Fruit fly (Drosophila melanogaster): ENCODE data around the gene hang.

The hang gene

DNA sequence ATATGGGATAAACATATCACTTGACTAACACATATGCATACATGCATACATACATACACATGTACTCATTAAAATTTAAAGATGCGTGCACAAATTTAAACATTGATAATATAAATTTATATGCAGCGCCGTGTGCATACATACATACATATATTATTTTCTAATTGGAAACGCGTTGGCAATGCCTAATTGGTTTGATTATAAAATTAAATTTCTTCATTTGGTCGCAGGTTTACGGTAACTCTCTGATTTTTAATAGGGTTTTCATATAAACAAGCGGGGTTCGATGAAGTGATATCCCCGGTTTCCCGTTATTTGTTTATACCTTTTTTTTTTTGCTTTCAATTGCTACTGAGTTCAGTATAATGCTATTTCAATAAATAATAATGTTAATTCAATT, 48.6 kb upstream of the hang start:
- TF ChIP-seq lola (GFP tag; optimal IDR thresholded peaks at IDR 0.05), result no peak
- TF ChIP-seq tai (GFP tag; optimal IDR thresholded peaks at IDR 0.05), result no peak
- TF ChIP-seq CG9705 (GFP tag; optimal IDR thresholded peaks at IDR 0.05), result no peak
- no peak for TF ChIP-seq Hr83 (GFP tag; optimal IDR thresholded peaks at IDR 0.05; ENCODE audit: poor library complexity, severe bottlenecking)
- TF ChIP-seq usp (GFP tag; optimal IDR thresholded peaks at IDR 0.05), result no peak
- no peak for TF ChIP-seq CrebA (GFP tag; optimal IDR thresholded peaks at IDR 0.05; ENCODE audit: borderline replicate concordance)
- no peak for TF ChIP-seq dsf (GFP tag; optimal IDR thresholded peaks at IDR 0.05; ENCODE audit: borderline replicate concordance)
- TF ChIP-seq Vsx2 (GFP tag; optimal IDR thresholded peaks at IDR 0.05; ENCODE audit: partially characterized antibody), result no peak
- no peak for TF ChIP-seq Mio (GFP tag; optimal IDR thresholded peaks at IDR 0.05)
- TF ChIP-seq pan (optimal IDR thresholded peaks at IDR 0.05), result no peak
- TF ChIP-seq dmrt93B (GFP tag; optimal IDR thresholded peaks at IDR 0.05), result no peak
- TF ChIP-seq brk (GFP tag; optimal IDR thresholded peaks at IDR 0.05), result no peak
- no peak for TF ChIP-seq jim (GFP tag; optimal IDR thresholded peaks at IDR 0.05)
- no peak for TF ChIP-seq Rel (GFP tag; optimal IDR thresholded peaks at IDR 0.05)
- TF ChIP-seq Rel (tag; optimal IDR thresholded peaks at IDR 0.05), result no peak
- no peak for TF ChIP-seq rgr (GFP tag; optimal IDR thresholded peaks at IDR 0.05)

DNA sequence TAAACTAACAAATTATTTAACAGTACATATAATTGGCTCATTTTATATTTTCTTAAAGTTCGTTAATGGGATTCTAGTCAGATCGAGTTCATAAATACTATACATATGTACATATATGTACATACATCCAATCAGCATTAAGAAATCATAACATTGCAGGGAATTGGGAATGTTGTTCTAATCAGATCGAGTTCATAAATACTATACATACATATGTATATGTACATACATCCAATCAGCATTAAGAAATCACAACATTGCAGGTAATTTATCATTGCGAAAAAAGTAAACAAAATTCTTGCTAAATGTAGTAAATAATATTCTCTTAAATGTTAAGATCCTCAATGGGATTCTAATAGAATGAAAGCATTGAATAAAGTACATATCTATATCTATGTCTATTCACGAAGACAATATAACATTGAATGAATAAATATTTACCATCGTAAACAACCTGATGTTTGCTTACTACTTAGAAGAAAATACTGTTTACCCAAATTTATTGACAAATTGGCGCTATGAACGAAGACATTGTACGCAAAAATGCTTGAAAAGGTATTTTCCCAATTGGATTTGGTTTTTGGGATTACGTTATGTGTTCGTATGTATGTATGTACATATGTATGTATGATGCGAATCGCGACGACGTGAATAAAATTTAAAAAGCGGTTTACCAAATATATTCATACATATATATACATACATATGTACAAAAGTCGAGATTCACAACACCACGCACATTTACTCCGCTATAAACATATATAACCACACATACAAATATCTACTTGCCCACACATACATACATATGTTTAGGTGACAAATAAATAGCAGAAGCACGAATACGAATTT, 38.7 kb upstream of the hang start:
- TF ChIP-seq psq (GFP tag; optimal IDR thresholded peaks at IDR 0.05) (peak; percentile 1), foxo (GFP tag; optimal IDR thresholded peaks at IDR 0.05) (no peak), sage (GFP tag; optimal IDR thresholded peaks at IDR 0.05) (peak; percentile 17), dl (GFP tag; optimal IDR thresholded peaks at IDR 0.05; ENCODE audit: insufficient read depth in 1 of 2, partially characterized antibody in 2 of 2) (no peak)

DNA sequence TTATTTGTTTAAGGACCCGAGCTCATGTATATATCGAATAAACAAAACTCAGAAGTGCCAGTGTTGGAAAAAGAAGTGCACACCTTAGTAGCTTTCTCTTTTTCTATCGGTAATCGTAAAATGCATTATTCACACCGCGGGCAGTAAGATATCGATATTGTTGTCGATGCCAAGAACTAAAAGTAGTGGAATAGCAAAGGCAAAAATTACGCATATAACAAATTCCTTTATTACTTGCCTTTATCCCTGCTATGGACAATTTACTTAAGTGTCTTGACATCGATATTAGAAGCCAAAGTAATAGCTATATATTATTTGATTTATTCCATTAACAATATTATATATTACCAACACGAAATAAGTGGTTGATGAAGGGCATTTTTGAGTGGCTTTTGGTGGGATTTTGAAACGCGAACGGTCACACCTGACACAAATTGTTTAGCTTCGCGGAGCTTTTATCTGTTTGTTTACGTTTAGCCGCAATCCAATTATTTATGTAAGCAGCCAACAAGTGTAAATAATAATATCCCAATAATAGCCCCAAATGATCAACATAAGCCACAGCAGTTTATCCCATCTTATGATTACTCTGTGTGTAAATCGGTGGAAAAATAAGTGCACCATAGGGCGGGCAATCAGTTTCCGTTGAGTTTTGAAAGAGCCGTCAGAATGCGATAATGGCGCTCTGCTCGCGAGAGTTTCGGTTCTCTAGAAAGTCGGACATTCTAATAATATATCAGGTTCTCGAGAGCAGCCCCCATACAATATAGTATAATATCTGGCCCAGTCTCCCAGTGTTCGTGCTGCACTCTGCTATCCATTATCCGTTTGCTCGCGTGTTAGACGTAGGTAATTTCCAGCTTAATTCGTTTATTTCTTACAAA, 37.5 kb upstream of the hang start, which contains the start of the genes CG9992 and CG4239:
Gene CG9992 (minus strand): TSS at position 66 of the 884 bp plus-strand sequence.
Gene CG4239 (plus strand): TSS at position 436 of the 884 bp plus-strand sequence.
- TF ChIP-seq fru (GFP tag; optimal IDR thresholded peaks at IDR 0.05) (peak; percentile 39), Rel (GFP tag; optimal IDR thresholded peaks at IDR 0.05) (no peak), Rel (tag; optimal IDR thresholded peaks at IDR 0.05) (no peak), HLH106 (tag; optimal IDR thresholded peaks at IDR 0.05) (peak; percentile 78), psq (GFP tag; optimal IDR thresholded peaks at IDR 0.05) (peak; percentile 31), sv (GFP tag; optimal IDR thresholded peaks at IDR 0.05) (peak; percentile 59), brk (GFP tag; optimal IDR thresholded peaks at IDR 0.05) (no peak), Dfd (GFP tag; optimal IDR thresholded peaks at IDR 0.05) (no peak), Hnf4 (GFP tag; optimal IDR thresholded peaks at IDR 0.05) (peak; percentile 50), woc (GFP tag; optimal IDR thresholded peaks at IDR 0.05) (peak; percentile 39), pan (optimal IDR thresholded peaks at IDR 0.05) (no peak), CrebA (GFP tag; optimal IDR thresholded peaks at IDR 0.05; ENCODE audit: borderline replicate concordance) (no peak), OdsH (GFP tag; optimal IDR thresholded peaks at IDR 0.05) (no peak), usp (GFP tag; optimal IDR thresholded peaks at IDR 0.05) (no peak), Sp1 (GFP tag; optimal IDR thresholded peaks at IDR 0.05) (peak; percentile 46), CG32264 (GFP tag; optimal IDR thresholded peaks at IDR 0.05) (no peak), Hr78 (GFP tag; optimal IDR thresholded peaks at IDR 0.05) (peak; percentile 63), ey (GFP tag; optimal IDR thresholded peaks at IDR 0.05) (peak; percentile 41), lola (GFP tag; optimal IDR thresholded peaks at IDR 0.05) (peak; percentile 81), GATAd (GFP tag; optimal IDR thresholded peaks at IDR 0.05) (no peak), h (GFP tag; optimal IDR thresholded peaks at IDR 0.05) (peak; percentile 34), rgr (GFP tag; optimal IDR thresholded peaks at IDR 0.05) (peak; percentile 56), dsf (GFP tag; optimal IDR thresholded peaks at IDR 0.05; ENCODE audit: borderline replicate concordance) (no peak), N (GFP tag; optimal IDR thresholded peaks at IDR 0.05) (peak; percentile 78), Vsx2 (GFP tag; optimal IDR thresholded peaks at IDR 0.05; ENCODE audit: partially characterized antibody) (no peak), Mio (GFP tag; optimal IDR thresholded peaks at IDR 0.05) (no peak), sage (GFP tag; optimal IDR thresholded peaks at IDR 0.05) (no peak), Dif (GFP tag; optimal IDR thresholded peaks at IDR 0.05; ENCODE audit: partially characterized antibody) (no peak), jim (GFP tag; optimal IDR thresholded peaks at IDR 0.05) (no peak), Hr83 (GFP tag; optimal IDR thresholded peaks at IDR 0.05; ENCODE audit: poor library complexity, severe bottlenecking) (no peak), tai (GFP tag; optimal IDR thresholded peaks at IDR 0.05) (no peak), br (GFP tag; optimal IDR thresholded peaks at IDR 0.05) (peak; percentile 4), CG9705 (GFP tag; optimal IDR thresholded peaks at IDR 0.05) (peak; percentile 50), Abd-B (GFP tag; optimal IDR thresholded peaks at IDR 0.05) (no peak), Jra (GFP tag; optimal IDR thresholded peaks at IDR 0.05) (no peak), dl (GFP tag; optimal IDR thresholded peaks at IDR 0.05; ENCODE audit: insufficient read depth in 1 of 2, partially characterized antibody in 2 of 2) (no peak), foxo (GFP tag; optimal IDR thresholded peaks at IDR 0.05) (peak in 1 of 2 experiments; percentile 67), dmrt93B (GFP tag; optimal IDR thresholded peaks at IDR 0.05) (no peak), Myc (optimal IDR thresholded peaks at IDR 0.05) (no peak)
